Fruit fly (Drosophila melanogaster): ENCODE measurements around the gene Ice2.

DNA sequence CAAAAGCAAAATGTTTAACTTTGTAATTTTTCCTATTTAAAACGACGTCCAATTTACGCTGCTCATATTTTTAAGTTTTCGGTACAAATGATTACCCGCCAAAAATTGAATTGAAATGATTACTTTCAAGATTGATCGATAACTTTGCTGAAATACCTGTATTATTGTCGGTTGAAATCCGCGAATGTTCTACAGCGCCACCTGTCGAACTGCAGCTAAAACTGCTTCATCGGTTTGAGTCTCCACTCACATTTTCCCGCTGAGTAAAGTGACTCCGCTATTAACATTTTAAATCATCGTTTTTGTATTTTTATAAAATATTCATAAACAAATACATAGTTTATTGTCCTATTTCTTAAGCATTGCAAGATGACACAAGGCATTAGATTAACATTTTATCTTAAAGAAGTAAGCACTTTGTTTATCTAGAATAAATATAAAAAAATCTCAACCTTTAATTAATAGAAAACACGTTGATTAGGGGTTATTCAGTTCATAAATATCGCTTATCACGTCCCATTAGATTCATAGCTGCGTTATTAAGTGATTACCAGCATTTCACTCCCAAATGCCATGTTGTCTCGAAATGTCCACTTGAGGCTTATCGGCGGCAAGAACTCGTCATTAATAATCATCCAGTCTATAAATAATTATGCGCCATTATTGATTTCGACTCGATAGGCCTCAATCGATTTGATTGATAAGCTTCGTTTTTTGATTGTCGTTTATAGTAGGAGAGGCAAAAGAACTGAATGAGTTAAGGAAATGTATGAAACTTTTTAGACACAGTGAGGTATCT lies 49.8 kb downstream of the Ice2 start:
- TF ChIP-seq Myc (optimal IDR thresholded peaks at IDR 0.05) (no peak), ttk (optimal IDR thresholded peaks at IDR 0.05) (no peak), insv (optimal IDR thresholded peaks at IDR 0.05) (no peak), Sin3A (optimal IDR thresholded peaks at IDR 0.05) (no peak)
